Worm (Caenorhabditis elegans): ENCODE measurements around the gene selt-1.1.

Gene selt-1.1

DNA sequence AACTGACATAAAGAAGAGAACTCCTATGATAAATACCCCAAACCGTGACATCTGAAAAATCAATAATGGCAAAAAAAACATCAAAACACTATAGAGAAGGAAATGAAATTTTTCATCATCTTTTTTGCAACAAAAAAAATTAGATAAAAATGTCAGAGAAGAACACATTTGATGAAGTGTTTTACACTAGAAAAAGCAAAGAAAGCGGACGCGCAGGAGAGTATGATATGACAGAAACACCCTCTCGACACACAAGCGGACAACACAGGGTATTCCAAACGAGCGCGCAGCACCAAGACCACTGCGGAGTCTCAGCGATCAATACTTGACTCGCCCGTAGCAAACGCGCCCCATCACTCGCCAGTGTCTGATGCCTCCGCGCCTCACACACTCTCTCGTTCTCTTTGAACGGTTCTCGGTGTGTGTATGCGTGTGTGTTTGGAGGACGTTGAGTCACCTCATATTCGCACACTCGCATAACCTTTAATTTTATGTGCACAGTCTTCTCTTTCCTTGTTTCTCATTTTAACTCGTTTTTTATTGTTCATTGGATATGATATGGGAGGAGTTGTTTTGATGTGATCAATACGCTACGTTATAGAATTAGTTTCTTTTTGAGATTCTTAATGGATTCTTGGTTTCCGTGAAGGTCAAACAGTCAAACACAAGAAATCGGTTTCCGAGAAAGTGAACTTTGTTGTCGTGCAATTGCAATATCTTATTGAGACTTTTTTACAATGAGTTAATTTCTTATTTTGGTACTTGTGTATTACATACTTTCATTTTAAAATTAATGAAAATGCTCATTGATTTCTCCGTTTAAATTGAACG, at the start of gene selt-1.1:
TSS of gene selt-1.1 (minus strand) at position 51 of the 831 bp plus-strand sequence.
- TF ChIP-seq sea-1 (GFP tag; conservative IDR thresholded peaks at IDR 0.05) (0 out of 2 replicates have a peak, but pooled peaks have one; percentile 52), F13C5.2 (tag; optimal IDR thresholded peaks at IDR 0.05) (peak; percentile 21), scrt-1 (GFP tag; IDR thresholded peaks at IDR 0.05) (no peak), tra-4 (tag; optimal IDR thresholded peaks at IDR 0.05) (no peak), tbx-11 (GFP tag; IDR thresholded peaks at IDR 0.05) (no peak), aly-1 (tag; optimal IDR thresholded peaks at IDR 0.05) (peak; percentile 37), hmg-4 (GFP tag; optimal IDR thresholded peaks at IDR 0.05) (peak; percentile 76), flt-1 (GFP tag; IDR thresholded peaks at IDR 0.05) (no peak)

DNA sequence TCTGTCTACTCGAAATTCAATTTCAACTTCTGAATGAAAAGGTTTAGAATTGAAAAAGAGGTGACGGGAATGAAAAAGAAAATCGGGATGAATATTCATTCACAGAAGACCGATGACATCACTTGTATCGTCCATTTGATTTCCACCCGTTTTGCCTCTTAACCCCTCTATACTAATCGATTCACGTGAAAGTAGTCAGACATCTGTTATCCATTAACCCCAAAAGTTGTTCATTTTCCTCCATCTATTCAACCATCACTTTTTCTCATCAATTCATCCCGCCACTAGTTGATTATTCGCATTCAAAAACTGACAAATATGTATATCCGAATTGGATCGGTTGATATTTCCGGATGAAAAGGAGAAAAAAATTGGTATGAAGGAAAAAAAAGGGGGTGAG, 46.2 kb upstream of the selt-1.1 start:
- no peak for TF ChIP-seq tra-4 (tag; optimal IDR thresholded peaks at IDR 0.05)
- TF ChIP-seq aly-1 (tag; optimal IDR thresholded peaks at IDR 0.05): no peak
- TF ChIP-seq hmbx-1 (tag; optimal IDR thresholded peaks at IDR 0.05): no peak
- no peak for TF ChIP-seq hmg-4 (GFP tag; optimal IDR thresholded peaks at IDR 0.05)
- no peak for TF ChIP-seq hnd-1 (tag; optimal IDR thresholded peaks at IDR 0.05)
- TF ChIP-seq ceh-13 (GFP tag; optimal IDR thresholded peaks at IDR 0.05): no peak
- TF ChIP-seq ceh-36 (tag; optimal IDR thresholded peaks at IDR 0.05): no peak
- no peak for TF ChIP-seq flt-1 (GFP tag; IDR thresholded peaks at IDR 0.05)
- TF ChIP-seq sea-1 (GFP tag; conservative IDR thresholded peaks at IDR 0.05): no peak
- no peak for TF ChIP-seq tbx-11 (GFP tag; IDR thresholded peaks at IDR 0.05)
- no peak for TF ChIP-seq ama-1 (optimal IDR thresholded peaks at IDR 0.05)
- no peak for TF ChIP-seq ets-7 (tag; optimal IDR thresholded peaks at IDR 0.05)
- no peak for TF ChIP-seq B0310.2 (tag; optimal IDR thresholded peaks at IDR 0.05)

DNA sequence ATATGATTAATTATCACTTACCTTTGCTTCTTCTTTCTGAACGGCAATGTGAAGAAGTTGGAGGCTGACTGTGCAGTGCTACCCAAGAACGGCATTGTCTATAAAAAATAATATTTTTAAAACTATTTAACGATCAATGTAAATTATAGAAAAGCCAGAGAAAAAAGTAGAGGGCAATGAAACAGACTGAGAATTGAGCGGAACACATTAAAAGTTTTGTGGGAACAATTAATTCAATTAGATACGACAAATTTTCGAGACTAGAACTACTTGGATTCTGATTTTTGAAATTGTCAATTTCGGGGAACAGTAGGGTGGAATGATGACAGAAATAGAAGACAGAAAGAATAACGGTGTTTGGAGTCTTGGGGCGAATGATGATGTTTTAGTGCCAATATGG, 45.3 kb upstream of the selt-1.1 start, which contains the start of gene F52D10.2:
TSS of gene F52D10.2 (minus strand) at position 101 of the 400 bp plus-strand sequence.
- TF ChIP-seq scrt-1 (GFP tag; IDR thresholded peaks at IDR 0.05) (no peak), ceh-13 (GFP tag; optimal IDR thresholded peaks at IDR 0.05) (no peak), hmbx-1 (tag; optimal IDR thresholded peaks at IDR 0.05) (no peak), hnd-1 (tag; optimal IDR thresholded peaks at IDR 0.05) (no peak)

DNA sequence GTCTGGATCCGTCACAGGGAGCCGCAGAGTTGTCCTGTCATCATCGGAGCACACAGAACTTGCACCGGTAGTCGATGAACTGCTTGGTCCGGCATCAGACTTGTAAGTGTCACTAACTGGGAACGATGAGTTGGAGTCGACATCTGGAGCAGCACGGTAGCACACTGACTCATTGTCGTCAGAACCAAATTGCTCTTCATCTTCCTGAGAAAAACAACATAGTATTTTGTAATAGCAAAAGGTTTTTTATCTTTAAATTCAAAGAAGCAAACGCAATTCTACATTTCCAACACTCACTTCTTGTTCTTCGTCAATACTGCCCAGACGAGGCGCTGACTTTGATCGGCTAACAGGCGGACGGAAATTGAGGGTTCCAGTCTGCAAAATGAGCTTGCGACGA, 44.2 kb upstream of the selt-1.1 start:
- TF ChIP-seq flt-1 (GFP tag; IDR thresholded peaks at IDR 0.05) (no peak), tra-4 (tag; optimal IDR thresholded peaks at IDR 0.05) (no peak), hmg-4 (GFP tag; optimal IDR thresholded peaks at IDR 0.05) (no peak), tbx-37 (GFP tag; conservative IDR thresholded peaks at IDR 0.05) (no peak), hmbx-1 (tag; optimal IDR thresholded peaks at IDR 0.05) (no peak), aly-1 (tag; optimal IDR thresholded peaks at IDR 0.05) (no peak), F13C5.2 (tag; optimal IDR thresholded peaks at IDR 0.05) (no peak), hnd-1 (tag; optimal IDR thresholded peaks at IDR 0.05) (no peak), pes-1 (GFP tag; IDR thresholded peaks at IDR 0.05) (no peak), ceh-13 (GFP tag; optimal IDR thresholded peaks at IDR 0.05) (no peak), ets-7 (tag; optimal IDR thresholded peaks at IDR 0.05) (no peak), tbx-11 (GFP tag; IDR thresholded peaks at IDR 0.05) (no peak), ceh-36 (tag; optimal IDR thresholded peaks at IDR 0.05) (no peak), B0310.2 (tag; optimal IDR thresholded peaks at IDR 0.05) (no peak)

DNA sequence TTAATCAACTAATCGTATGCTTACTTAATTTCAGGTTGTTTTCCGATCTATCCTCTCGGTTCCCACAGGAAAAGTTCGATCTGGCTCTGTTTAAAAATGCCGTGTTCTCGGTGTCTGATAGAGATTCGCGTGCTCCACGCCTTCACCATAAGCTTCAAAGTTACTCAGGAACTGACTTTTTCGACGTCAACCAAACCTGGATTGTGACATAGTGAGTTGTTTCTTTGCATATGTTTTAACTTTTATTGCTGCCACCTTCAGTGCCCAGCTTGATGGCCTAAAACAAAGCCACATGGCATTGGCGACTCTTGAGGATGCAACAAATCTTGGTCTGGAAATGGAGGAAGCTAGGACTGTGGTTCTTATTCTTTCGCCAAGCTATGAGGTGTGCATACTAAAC, 39.6 kb upstream of the selt-1.1 start:
- TF ChIP-seq B0310.2 (tag; optimal IDR thresholded peaks at IDR 0.05): no peak
- no peak for TF ChIP-seq flt-1 (GFP tag; IDR thresholded peaks at IDR 0.05)
- no peak for TF ChIP-seq sea-1 (GFP tag; conservative IDR thresholded peaks at IDR 0.05)
- TF ChIP-seq hnd-1 (tag; optimal IDR thresholded peaks at IDR 0.05): no peak
- no peak for TF ChIP-seq tbx-37 (GFP tag; conservative IDR thresholded peaks at IDR 0.05)
- TF ChIP-seq tra-4 (tag; optimal IDR thresholded peaks at IDR 0.05): no peak
- TF ChIP-seq ceh-13 (GFP tag; optimal IDR thresholded peaks at IDR 0.05): no peak
- TF ChIP-seq scrt-1 (GFP tag; IDR thresholded peaks at IDR 0.05): no peak
- no peak for TF ChIP-seq hmbx-1 (tag; optimal IDR thresholded peaks at IDR 0.05)
- TF ChIP-seq ama-1 (optimal IDR thresholded peaks at IDR 0.05): no peak
- no peak for TF ChIP-seq pes-1 (GFP tag; IDR thresholded peaks at IDR 0.05)
- TF ChIP-seq ets-7 (tag; optimal IDR thresholded peaks at IDR 0.05): no peak
- TF ChIP-seq F13C5.2 (tag; optimal IDR thresholded peaks at IDR 0.05): no peak
- TF ChIP-seq hmg-4 (GFP tag; optimal IDR thresholded peaks at IDR 0.05): no peak
- TF ChIP-seq aly-1 (tag; optimal IDR thresholded peaks at IDR 0.05): no peak
- no peak for TF ChIP-seq tbx-11 (GFP tag; IDR thresholded peaks at IDR 0.05)
- TF ChIP-seq ceh-36 (tag; optimal IDR thresholded peaks at IDR 0.05): no peak

DNA sequence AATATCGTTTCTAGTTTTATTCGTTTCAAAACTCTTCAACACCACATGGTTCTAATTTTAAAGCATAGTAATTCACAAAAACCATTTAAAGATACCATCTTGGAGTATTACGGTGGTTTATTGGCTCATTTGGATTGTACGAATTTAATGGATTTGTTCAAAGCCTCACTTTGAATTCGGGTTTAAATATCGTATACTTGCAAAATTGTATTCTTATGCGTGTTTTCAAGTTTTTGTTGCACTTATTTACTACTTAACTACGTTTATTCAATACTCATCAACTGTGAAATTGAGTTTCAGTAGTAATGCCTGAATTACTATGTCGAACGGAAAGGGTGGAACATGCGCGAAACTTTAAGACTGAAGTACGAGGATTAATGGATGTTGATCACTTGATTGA, 39.1 kb upstream of the selt-1.1 start, which contains the start of gene abts-2:
TSS of gene abts-2 (plus strand) at position 301 of the 400 bp plus-strand sequence.
- TF ChIP-seq hnd-1 (tag; optimal IDR thresholded peaks at IDR 0.05) (no peak), ama-1 (optimal IDR thresholded peaks at IDR 0.05) (no peak), ceh-36 (tag; optimal IDR thresholded peaks at IDR 0.05) (no peak), scrt-1 (GFP tag; IDR thresholded peaks at IDR 0.05) (no peak), tra-4 (tag; optimal IDR thresholded peaks at IDR 0.05) (no peak), hmbx-1 (tag; optimal IDR thresholded peaks at IDR 0.05) (no peak), aly-1 (tag; optimal IDR thresholded peaks at IDR 0.05) (no peak), F13C5.2 (tag; optimal IDR thresholded peaks at IDR 0.05) (no peak)

DNA sequence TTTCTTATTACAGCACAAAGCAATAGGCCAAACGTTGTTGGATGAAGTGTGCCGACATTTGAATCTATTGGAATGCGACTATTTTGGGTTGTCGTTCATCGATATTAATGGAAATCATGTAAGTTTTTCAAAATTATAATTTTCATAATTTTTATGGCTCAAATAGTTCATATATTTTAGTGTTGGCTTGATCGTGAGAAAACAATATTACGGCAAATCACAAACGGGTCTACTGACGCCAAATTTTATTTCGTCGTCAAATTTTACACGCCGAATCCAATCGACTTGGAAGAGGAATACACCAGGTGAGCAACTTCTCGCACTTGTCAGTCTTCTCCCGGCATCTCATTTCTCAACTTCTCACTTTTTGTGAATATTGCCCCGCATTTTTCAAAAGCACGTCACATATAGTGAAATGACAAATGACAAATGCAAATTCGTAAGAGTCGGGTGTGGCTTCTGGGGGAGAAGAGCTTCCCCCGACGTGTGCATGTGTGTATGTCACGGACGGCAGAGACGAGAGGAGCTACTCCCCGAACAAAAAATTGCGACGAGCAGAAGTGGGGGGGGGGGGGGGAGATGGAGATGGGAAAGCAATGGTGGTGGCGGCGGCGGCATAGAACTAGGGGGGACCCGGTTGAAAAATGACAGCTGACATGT, 30.3 kb upstream of the selt-1.1 start:
- TF ChIP-seq scrt-1 (GFP tag; IDR thresholded peaks at IDR 0.05): no peak
- TF ChIP-seq flt-1 (GFP tag; IDR thresholded peaks at IDR 0.05): no peak
- TF ChIP-seq hmbx-1 (tag; optimal IDR thresholded peaks at IDR 0.05): no peak
